Fruit fly (Drosophila melanogaster) whole organism, embryonic: ENCODE results near the gene mRpS25.

Experiments used
- Aef1 ChIP-seq: fragments of 200-800 bp; sonication (Bioruptor generic); IDR thresholded peaks from 3 replicates; pipeline ENCODE4 v1.3.6; 2022; ENCODE audit warnings: missing biosample characterization, missing genetic modification characterization
- Atf6 ChIP-seq: fragments of 200-800 bp; sonication (Bioruptor generic); IDR thresholded peaks from 2 replicates; pipeline ENCODE4 v1.3.6; 2022; ENCODE audit warnings: missing biosample characterization, missing genetic modification characterization
- CG10366 ChIP-seq: fragments of 200-800 bp; sonication (Bioruptor generic); IDR thresholded peaks from 2 replicates; pipeline ENCODE4 v1.3.6; 2022; ENCODE audit warnings: missing biosample characterization, missing genetic modification characterization
- CG10543 ChIP-seq: fragments of 200-800 bp; sonication (Bioruptor generic); optimal IDR thresholded peaks from 3 replicates; lab custom pipeline; 2017; ENCODE audit warnings: missing biosample characterization, mild to moderate bottlenecking, missing genetic modification characterization, moderate library complexity
- CG11504 ChIP-seq: fragments of 200-800 bp; sonication (Bioruptor generic); optimal IDR thresholded peaks from 3 replicates; lab custom pipeline; 2019; ENCODE audit warnings: missing biosample characterization, mild to moderate bottlenecking, missing genetic modification characterization, moderate library complexity
- CG12299 ChIP-seq: fragments of 200-800 bp; sonication (Bioruptor generic); optimal IDR thresholded peaks from 2 replicates; lab custom pipeline; 2018; ENCODE audit warnings: missing biosample characterization, mild to moderate bottlenecking, missing genetic modification characterization
- CG1233 ChIP-seq: fragments of 200-800 bp; sonication (Bioruptor generic); optimal IDR thresholded peaks from 4 replicates; lab custom pipeline; 2018; ENCODE audit warnings: missing biosample characterization, mild to moderate bottlenecking, missing genetic modification characterization
- CG13287 ChIP-seq: fragments of 200-800 bp; sonication (Bioruptor generic); IDR thresholded peaks from 2 replicates; pipeline ENCODE4 v1.3.6; 2022; ENCODE audit warnings: missing biosample characterization, missing genetic modification characterization; ENCODE audit not compliant: partially characterized antibody
- CG1529 ChIP-seq: fragments of 200-800 bp; sonication (Bioruptor generic); optimal IDR thresholded peaks from 3 replicates; lab custom pipeline; 2018; ENCODE audit warnings: missing biosample characterization, missing genetic modification characterization
- CG1647 ChIP-seq: fragments of 200-800 bp; sonication (Bioruptor generic); optimal IDR thresholded peaks from 3 replicates; lab custom pipeline; 2016; ENCODE audit warnings: missing biosample characterization, missing genetic modification characterization
- CG16813 ChIP-seq: fragments of 200-800 bp; sonication (Bioruptor generic); IDR thresholded peaks from 3 replicates; pipeline ENCODE4 v1.3.6; 2022; ENCODE audit warnings: missing biosample characterization, missing genetic modification characterization; ENCODE audit not compliant: partially characterized antibody
- CG16815 ChIP-seq: fragments of 200-800 bp; sonication (Bioruptor generic); optimal IDR thresholded peaks from 3 replicates; lab custom pipeline; 2017; ENCODE audit warnings: missing biosample characterization, mild to moderate bottlenecking, missing genetic modification characterization
- CG17359 ChIP-seq: fragments of 200-800 bp; sonication (Bioruptor generic); optimal IDR thresholded peaks from 3 replicates; lab custom pipeline; 2018; ENCODE audit warnings: missing biosample characterization, mild to moderate bottlenecking, missing genetic modification characterization, moderate library complexity
- CG18599 ChIP-seq: fragments of 200-800 bp; sonication (Bioruptor generic); optimal IDR thresholded peaks from 3 replicates; lab custom pipeline; 2017; ENCODE audit warnings: missing biosample characterization, missing genetic modification characterization, mild to moderate bottlenecking, moderate library complexity, missing genetic modification reagents
- CG2202 ChIP-seq: fragments of 200-800 bp; sonication (Bioruptor generic); optimal IDR thresholded peaks from 2 replicates; lab custom pipeline; 2018; ENCODE audit warnings: missing biosample characterization, mild to moderate bottlenecking, missing genetic modification characterization
- CG2889 ChIP-seq: fragments of 200-800 bp; sonication (Bioruptor generic); IDR thresholded peaks from 3 replicates; pipeline ENCODE4 v1.3.6; 2022; ENCODE audit warnings: missing biosample characterization, missing genetic modification characterization
- CG4360 ChIP-seq: fragments of 200-800 bp; sonication (Bioruptor generic); IDR thresholded peaks from 2 replicates; pipeline ENCODE4 v1.3.6; 2022; ENCODE audit warnings: missing biosample characterization, missing genetic modification characterization
- CG4404 ChIP-seq: fragments of 200-800 bp; sonication (Bioruptor generic); IDR thresholded peaks from 2 replicates; pipeline ENCODE4 v1.3.6; 2022; ENCODE audit warnings: missing biosample characterization, missing genetic modification characterization
- CG4854 ChIP-seq: fragments of 200-800 bp; sonication (Bioruptor generic); optimal IDR thresholded peaks from 2 replicates; lab custom pipeline; 2016; ENCODE audit warnings: missing biosample characterization, missing genetic modification characterization, inconsistent platforms
- CG5180 ChIP-seq: fragments of 200-800 bp; sonication (Bioruptor generic); optimal IDR thresholded peaks from 3 replicates; lab custom pipeline; 2017; ENCODE audit warnings: missing biosample characterization, missing genetic modification characterization, mild to moderate bottlenecking, moderate library complexity, missing genetic modification reagents
- CG7786 ChIP-seq: fragments of 200-800 bp; sonication (Bioruptor generic); optimal IDR thresholded peaks from 2 replicates; lab custom pipeline; 2016; ENCODE audit warnings: missing biosample characterization, missing genetic modification characterization
- CG8388 ChIP-seq: fragments of 200-800 bp; sonication (Bioruptor generic); optimal IDR thresholded peaks from 2 replicates; lab custom pipeline; 2019; ENCODE audit warnings: missing biosample characterization, mild to moderate bottlenecking, missing genetic modification characterization, moderate library complexity
- D19B ChIP-seq: fragments of 200-800 bp; sonication (Bioruptor generic); optimal IDR thresholded peaks from 2 replicates; lab custom pipeline; 2017; ENCODE audit warnings: missing biosample characterization, mild to moderate bottlenecking, missing genetic modification characterization
- Dip3 ChIP-seq: fragments of 200-800 bp; sonication (Bioruptor generic); optimal IDR thresholded peaks from 3 replicates; lab custom pipeline; 2016; ENCODE audit warnings: missing biosample characterization, missing genetic modification characterization
- Doc2 ChIP-seq: fragments of 200-800 bp; sonication (Bioruptor generic); IDR thresholded peaks from 2 replicates; pipeline ENCODE4 v1.3.6; 2022; ENCODE audit warnings: missing biosample characterization, missing genetic modification characterization
- Ets65A ChIP-seq: fragments of 200-800 bp; sonication (Bioruptor generic); peaks from one replicate; lab custom pipeline; 2016; ENCODE audit warnings: missing biosample characterization, missing genetic modification characterization
- Fer3 ChIP-seq: fragments of 200-800 bp; sonication (Bioruptor generic); optimal IDR thresholded peaks from 2 replicates; lab custom pipeline; 2018; ENCODE audit warnings: missing biosample characterization, mild to moderate bottlenecking, missing genetic modification characterization, moderate library complexity
- Hand ChIP-seq: fragments of 200-800 bp; sonication (Bioruptor generic); optimal IDR thresholded peaks from 2 replicates; lab custom pipeline; 2017; ENCODE audit warnings: mild to moderate bottlenecking, missing biosample characterization, missing genetic modification reagents, missing genetic modification characterization
- Hr78 ChIP-seq, 2 experiments: fragments of 200-800 bp in 1 of 2; fragments of >200 bp in 1 of 2; sonication (Bioruptor generic) in 1 of 2; optimal IDR thresholded peaks; 2 replicates each; lab custom pipeline; 2017 to 2019; ENCODE audit warnings: missing biosample characterization in 2 of 2, missing genetic modification characterization in 2 of 2, mild to moderate bottlenecking in 1 of 2, moderate library complexity in 1 of 2
- Med ChIP-seq: fragments of 200-800 bp; sonication (Bioruptor generic); peaks from one replicate; lab custom pipeline; 2016; ENCODE audit warnings: missing biosample characterization, missing genetic modification characterization, mild to moderate bottlenecking, inconsistent platforms, moderate library complexity
- Meics ChIP-seq: fragments of 200-800 bp; sonication (Bioruptor generic); optimal IDR thresholded peaks from 2 replicates; lab custom pipeline; 2017; ENCODE audit warnings: missing biosample characterization, mild to moderate bottlenecking, missing genetic modification characterization
- Oaz ChIP-seq: fragments of 200-800 bp; sonication (Bioruptor generic); IDR thresholded peaks from 2 replicates; pipeline ENCODE4 v1.3.6; 2022; ENCODE audit warnings: missing biosample characterization, missing genetic modification characterization
- Sox100B ChIP-seq: fragments of 200-800 bp; sonication (Bioruptor generic); optimal IDR thresholded peaks from 3 replicates; lab custom pipeline; 2018; ENCODE audit warnings: missing biosample characterization, mild to moderate bottlenecking, missing genetic modification characterization
- TFAM ChIP-seq: fragments of 200-800 bp; sonication (Bioruptor generic); optimal IDR thresholded peaks from 2 replicates; lab custom pipeline; 2017; ENCODE audit warnings: missing biosample characterization, missing genetic modification characterization, inconsistent platforms
- ase ChIP-seq: fragments of 200-800 bp; sonication (Bioruptor generic); IDR thresholded peaks from 3 replicates; pipeline ENCODE4 v1.3.6; 2022; ENCODE audit warnings: missing biosample characterization, missing genetic modification characterization
- chn ChIP-seq: fragments of 200-800 bp; sonication (Bioruptor generic); optimal IDR thresholded peaks from 2 replicates; lab custom pipeline; 2016; ENCODE audit warnings: missing biosample characterization, missing genetic modification characterization
- crp ChIP-seq, 2 experiments: fragments of 200-800 bp; sonication (Bioruptor generic); optimal IDR thresholded peaks; 2 replicates in 1 of 2; 3 replicates in 1 of 2; lab custom pipeline; 2017; ENCODE audit warnings: missing biosample characterization in 2 of 2, missing genetic modification characterization in 2 of 2, mild to moderate bottlenecking in 1 of 2, moderate library complexity in 1 of 2
- dati ChIP-seq: fragments of 200-800 bp; sonication (Bioruptor generic); IDR thresholded peaks from 2 replicates; pipeline ENCODE4 v1.3.6; 2022; ENCODE audit warnings: missing biosample characterization, missing genetic modification characterization
- dpn ChIP-seq, 2 experiments: fragments of 200-800 bp; sonication (Bioruptor generic); optimal IDR thresholded peaks; 3 replicates each; lab custom pipeline; 2016; ENCODE audit warnings: missing biosample characterization in 2 of 2, missing genetic modification characterization in 2 of 2
- exex ChIP-seq: fragments of 200-800 bp; sonication (Bioruptor generic); optimal IDR thresholded peaks from 4 replicates; lab custom pipeline; 2018; ENCODE audit warnings: missing biosample characterization, mild to moderate bottlenecking, missing genetic modification characterization, moderate library complexity
- eyg ChIP-seq: fragments of 200-800 bp; sonication (Bioruptor generic); optimal IDR thresholded peaks from 3 replicates; lab custom pipeline; 2016; ENCODE audit warnings: missing biosample characterization, missing genetic modification characterization
- insv ChIP-seq, 2 experiments: fragments of 200-800 bp; sonication (Bioruptor generic); optimal IDR thresholded peaks; 3 replicates each; lab custom pipeline; 2016 to 2018; ENCODE audit warnings: missing biosample characterization in 2 of 2, missing genetic modification characterization in 2 of 2
- klu ChIP-seq: fragments of 200-800 bp; sonication (Bioruptor generic); IDR thresholded peaks from 2 replicates; pipeline ENCODE4 v1.3.6; 2022; ENCODE audit warnings: missing biosample characterization, missing genetic modification characterization
- lab ChIP-seq: fragments of 200-800 bp; sonication (Bioruptor generic); optimal IDR thresholded peaks from 3 replicates; lab custom pipeline; 2017; ENCODE audit warnings: missing biosample characterization, missing genetic modification characterization, mild to moderate bottlenecking, moderate library complexity, missing genetic modification reagents
- nau ChIP-seq: fragments of 200-800 bp; sonication (Bioruptor generic); optimal IDR thresholded peaks from 3 replicates; lab custom pipeline; 2017; ENCODE audit warnings: missing biosample characterization, mild to moderate bottlenecking, missing genetic modification characterization, missing genetic modification reagents
- pros ChIP-seq: fragments of 200-800 bp; sonication (Bioruptor generic); optimal IDR thresholded peaks from 3 replicates; lab custom pipeline; 2019; ENCODE audit warnings: missing biosample characterization, mild to moderate bottlenecking, missing genetic modification characterization, moderate library complexity
- pzg ChIP-seq: fragments of 200-800 bp; sonication (Bioruptor generic); optimal IDR thresholded peaks from 3 replicates; lab custom pipeline; 2018; ENCODE audit warnings: missing biosample characterization, mild to moderate bottlenecking, missing genetic modification characterization, moderate library complexity
- repo ChIP-seq: fragments of 200-800 bp; sonication (Bioruptor generic); optimal IDR thresholded peaks from 2 replicates; lab custom pipeline; 2016; ENCODE audit warnings: missing biosample characterization, missing genetic modification characterization
- sna ChIP-seq: fragments of 200-800 bp; sonication (Bioruptor generic); IDR thresholded peaks from 2 replicates; pipeline ENCODE4 v1.3.6; 2022; ENCODE audit warnings: missing biosample characterization, missing genetic modification characterization; ENCODE audit not compliant: partially characterized antibody
- tup ChIP-seq: fragments of 200-800 bp; sonication (Bioruptor generic); optimal IDR thresholded peaks from 2 replicates; lab custom pipeline; 2016; ENCODE audit warnings: missing biosample characterization, mild to moderate bottlenecking, missing genetic modification characterization, moderate library complexity

The mRpS25 gene

dm6 chrX:14588996-14589621 lies 6.3 kb upstream of the mRpS25 start (continued):
- TF ChIP-seq CG2889 (GFP tag; lab: Robert Waterston, UW) (no peak), lab (GFP tag; lab: Kevin White, UChicago) (peak; percentile 58), dpn (GFP tag; optimal IDR thresholded peaks at IDR 0.05; lab: Kevin White, UChicago) (no peak), insv (GFP tag; optimal IDR thresholded peaks at IDR 0.05; lab: Kevin White, UChicago) (no peak), Med (GFP tag; lab: Kevin White, UChicago) (no peak), CG7786 (GFP tag; lab: Kevin White, UChicago) (no peak), Fer3 (tag; lab: Kevin White, UChicago) (peak; percentile 6), CG11504 (tag; lab: Kevin White, UChicago) (peak; percentile 35), Aef1 (GFP tag; lab: Robert Waterston, UW) (no peak), CG10366 (GFP tag; lab: Robert Waterston, UW) (no peak), CG13287 (GFP tag; lab: Robert Waterston, UW) (no peak), pzg (no peak), CG16815 (no peak), CG4854 (GFP tag; lab: Kevin White, UChicago) (no peak), Ets65A (GFP tag; lab: Kevin White, UChicago) (no peak), CG4404 (no peak), CG1647 (GFP tag; lab: Kevin White, UChicago) (no peak), dati (GFP tag; lab: Robert Waterston, UW) (no peak), pros (GFP tag; lab: Kevin White, UChicago) (no peak), Meics (GFP tag; lab: Kevin White, UChicago) (peak; percentile 38), sna (GFP tag; lab: Robert Waterston, UW) (no peak), CG1529 (no peak), D19B (GFP tag; lab: Kevin White, UChicago) (no peak), CG4360 (GFP tag; lab: Robert Waterston, UW) (no peak), CG8388 (GFP tag; lab: Kevin White, UChicago) (no peak), Hand (no peak), Hr78 (GFP tag; optimal IDR thresholded peaks at IDR 0.05; lab: Kevin White, UChicago) (peak in 1 of 2 experiments; percentile 91), tup (GFP tag; lab: Kevin White, UChicago) (no peak), CG18599 (GFP tag; lab: Kevin White, UChicago) (peak; percentile 63), TFAM (GFP tag; lab: Kevin White, UChicago) (no peak), Atf6 (0 out of 2 replicates have a peak, but pooled peaks have one; percentile 35), nau (no peak), CG5180 (GFP tag; lab: Kevin White, UChicago) (no peak), CG16813 (GFP tag; lab: Robert Waterston, UW) (no peak), klu (no peak), CG17359 (tag; lab: Kevin White, UChicago) (peak; percentile 1), Doc2 (GFP tag; lab: Robert Waterston, UW) (no peak), eyg (GFP tag; lab: Kevin White, UChicago) (no peak), CG1233 (GFP tag; lab: Kevin White, UChicago) (no peak), Dip3 (GFP tag; lab: Kevin White, UChicago) (no peak), CG12299 (tag; lab: Kevin White, UChicago) (no peak), Oaz (GFP tag; lab: Robert Waterston, UW) (no peak), CG10543 (no peak), exex (tag; lab: Kevin White, UChicago) (no peak), chn (GFP tag; lab: Kevin White, UChicago) (no peak), CG2202 (tag; lab: Kevin White, UChicago) (no peak), ase (no peak), repo (GFP tag; lab: Kevin White, UChicago) (no peak), crp (GFP tag; optimal IDR thresholded peaks at IDR 0.05; lab: Kevin White, UChicago) (no peak), Sox100B (peak; percentile 9)
